Worm (Caenorhabditis elegans): ENCODE results near the gene Y46G5A.22.

The Y46G5A.22 gene

ce11 chrII:12797211-12797794 is 21.1 kb downstream of the Y46G5A.22 start (continued):
- TF ChIP-seq mxl-2 (GFP tag; conservative IDR thresholded peaks at IDR 0.05) (no peak), snpc-1.2 (GFP tag; IDR thresholded peaks at IDR 0.05) (peak; percentile 10; the same call in 1 of the 2 replicates), ZK546.5 (tag; optimal IDR thresholded peaks at IDR 0.05) (no peak), hmg-1.1 (GFP tag; IDR thresholded peaks at IDR 0.05) (no peak; the same call in 1 of the 2 replicates), egl-43 (GFP tag; IDR thresholded peaks at IDR 0.05) (0 out of 2 replicates have a peak, but pooled peaks have one; percentile 46), lin-38 (GFP tag; IDR thresholded peaks at IDR 0.05) (0 out of 2 replicates have a peak, but pooled peaks have one; percentile 5), Y75B8A.6 (GFP tag; IDR thresholded peaks at IDR 0.05) (no peak), dmd-9 (GFP tag; IDR thresholded peaks at IDR 0.05) (no peak), ztf-11 (tag; optimal IDR thresholded peaks at IDR 0.05) (no peak), nhr-28 (tag; optimal IDR thresholded peaks at IDR 0.05) (peak; percentile 36), ceh-28 (tag; optimal IDR thresholded peaks at IDR 0.05) (no peak), lin-39 (tag; optimal IDR thresholded peaks at IDR 0.05) (no peak), skn-1 (tag; optimal IDR thresholded peaks at IDR 0.05) (no peak), ceh-20 (GFP tag; IDR thresholded peaks at IDR 0.05) (no peak), lin-29 (GFP tag; IDR thresholded peaks at IDR 0.05) (no peak), Y48G9A.11 (GFP tag; IDR thresholded peaks at IDR 0.05) (no peak), spr-3 (GFP tag; optimal IDR thresholded peaks at IDR 0.05) (no peak), jun-1 (tag; optimal IDR thresholded peaks at IDR 0.05) (no peak), dpl-1 (GFP tag; optimal IDR thresholded peaks at IDR 0.05) (no peak), nhr-6 (tag; optimal IDR thresholded peaks at IDR 0.05) (no peak), nhr-76 (tag; optimal IDR thresholded peaks at IDR 0.05) (no peak), pqm-1 (tag; optimal IDR thresholded peaks at IDR 0.05) (peak; percentile 37), nhr-102 (tag; optimal IDR thresholded peaks at IDR 0.05) (no peak), lin-15B (tag; optimal IDR thresholded peaks at IDR 0.05) (no peak), D1046.2 (GFP tag; IDR thresholded peaks at IDR 0.05) (no peak), ceh-44 (GFP tag; IDR thresholded peaks at IDR 0.05) (no peak), php-3 (GFP tag; IDR thresholded peaks at IDR 0.05) (peak; percentile 58; the same call in 1 of the 2 replicates), dve-1 (tag; optimal IDR thresholded peaks at IDR 0.05; ENCODE audit: insufficient read depth) (peak; percentile 63), arid-1 (GFP tag; conservative IDR thresholded peaks at IDR 0.05) (0 out of 2 replicates have a peak, but pooled peaks have one; percentile 10), ztf-7 (tag; optimal IDR thresholded peaks at IDR 0.05) (no peak), mes-2 (tag; optimal IDR thresholded peaks at IDR 0.05; ENCODE audit: poor library complexity, severe bottlenecking) (no peak), sdz-12 (GFP tag; optimal IDR thresholded peaks at IDR 0.05) (peak; percentile 48), hlh-30 (tag; optimal IDR thresholded peaks at IDR 0.05; ENCODE audit: insufficient read depth) (peak; percentile 9), attf-4 (tag; optimal IDR thresholded peaks at IDR 0.05) (no peak), fos-1 (tag; optimal IDR thresholded peaks at IDR 0.05) (no peak), Y5F2A.4 (GFP tag; optimal IDR thresholded peaks at IDR 0.05) (no peak), rbr-2 (tag; optimal IDR thresholded peaks at IDR 0.05) (no peak), Y105C5A.15 (GFP tag; IDR thresholded peaks at IDR 0.05) (no peak), nhr-25 (tag; optimal IDR thresholded peaks at IDR 0.05; ENCODE audit: borderline replicate concordance, insufficient read depth) (no peak), daf-8 (GFP tag; IDR thresholded peaks at IDR 0.05) (no peak), zfp-3 (GFP tag; conservative IDR thresholded peaks at IDR 0.05) (0 out of 2 replicates have a peak, but pooled peaks have one; percentile 17), set-16 (GFP tag; IDR thresholded peaks at IDR 0.05) (peak; percentile 50), ceh-82 (tag; optimal IDR thresholded peaks at IDR 0.05) (no peak), lir-3 (tag; optimal IDR thresholded peaks at IDR 0.05) (no peak), duxl-1 (tag; optimal IDR thresholded peaks at IDR 0.05; ENCODE audit: poor library complexity) (no peak), dmd-8 (GFP tag; IDR thresholded peaks at IDR 0.05) (no peak), unc-130 (GFP tag; optimal IDR thresholded peaks at IDR 0.05) (no peak), ctbp-1 (GFP tag; IDR thresholded peaks at IDR 0.05) (no peak; the same call in 1 of the 2 replicates), hif-1 (tag; optimal IDR thresholded peaks at IDR 0.05) (no peak), lim-7 (GFP tag; IDR thresholded peaks at IDR 0.05) (no peak)

All from whole organism, L4 larva.